Worm (Caenorhabditis elegans): ENCODE results near the gene ule-5.

ule-5 gene

DNA sequence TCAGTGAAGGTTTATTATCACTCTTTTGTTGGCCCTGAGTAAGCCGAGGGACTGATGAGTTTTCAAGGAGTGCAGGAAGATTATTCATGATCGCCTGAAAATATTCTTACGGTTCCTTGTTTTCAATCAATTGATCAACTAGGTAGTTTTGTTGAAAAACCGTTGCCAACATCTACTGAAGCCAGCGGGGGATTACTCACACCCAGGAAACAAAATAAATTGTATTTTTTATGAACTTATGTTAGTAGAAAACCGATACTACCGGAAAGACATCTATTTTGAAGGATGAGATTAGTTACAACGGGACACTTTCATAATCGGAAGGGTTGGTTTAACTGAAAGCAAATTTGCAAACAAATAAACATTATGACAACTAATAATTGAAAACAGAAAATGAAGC, 4.8 kb upstream of the ule-5 start, which contains the start of gene Y62H9A.2:
Gene Y62H9A.2 (minus strand): TSS at position 101 of the 400 bp plus-strand sequence.
- no peak for TF ChIP-seq ama-1 (optimal IDR thresholded peaks at IDR 0.05)
- no peak for TF ChIP-seq aly-1 (tag; optimal IDR thresholded peaks at IDR 0.05)
- TF ChIP-seq tra-4 (tag; optimal IDR thresholded peaks at IDR 0.05), result no peak
- no peak for TF ChIP-seq pes-1 (GFP tag; IDR thresholded peaks at IDR 0.05)
- no peak for TF ChIP-seq scrt-1 (GFP tag; IDR thresholded peaks at IDR 0.05)
- no peak for TF ChIP-seq ets-7 (tag; optimal IDR thresholded peaks at IDR 0.05)
- TF ChIP-seq flt-1 (GFP tag; IDR thresholded peaks at IDR 0.05), result no peak
- TF ChIP-seq hmg-4 (GFP tag; optimal IDR thresholded peaks at IDR 0.05), result no peak
- no peak for TF ChIP-seq ceh-13 (GFP tag; optimal IDR thresholded peaks at IDR 0.05)
- TF ChIP-seq B0310.2 (tag; optimal IDR thresholded peaks at IDR 0.05), result no peak

DNA sequence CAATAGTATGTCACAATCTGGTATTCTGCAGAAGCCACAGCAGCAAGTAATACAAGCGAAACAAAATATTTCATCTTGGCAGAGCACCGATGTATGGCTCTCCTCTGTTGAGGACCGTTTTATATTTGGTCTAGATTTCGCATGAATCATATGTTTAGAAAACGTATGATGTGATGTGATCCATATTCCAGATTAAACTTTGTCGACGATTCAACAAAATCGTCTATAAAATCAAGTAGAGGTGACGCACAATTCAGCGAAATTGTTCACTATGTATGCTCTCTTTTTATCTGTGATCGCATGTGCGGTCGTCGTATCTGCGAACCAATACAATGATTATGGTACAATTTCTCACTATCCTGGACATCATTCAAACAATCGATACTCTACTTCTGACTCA, 3.1 kb upstream of the ule-5 start, which contains the start of the genes Y62H9A.3 and Y62H9A.4:
Gene Y62H9A.3 (minus strand): TSS at position 101 of the 400 bp plus-strand sequence.
Gene Y62H9A.4 (plus strand): TSS at position 256 of the 400 bp plus-strand sequence.
- TF ChIP-seq hmg-4 (GFP tag; optimal IDR thresholded peaks at IDR 0.05), result no peak
- no peak for TF ChIP-seq ama-1 (optimal IDR thresholded peaks at IDR 0.05)
- TF ChIP-seq ceh-36 (tag; optimal IDR thresholded peaks at IDR 0.05), result no peak
- TF ChIP-seq B0310.2 (tag; optimal IDR thresholded peaks at IDR 0.05), result no peak
- TF ChIP-seq ceh-13 (GFP tag; optimal IDR thresholded peaks at IDR 0.05), result no peak

DNA sequence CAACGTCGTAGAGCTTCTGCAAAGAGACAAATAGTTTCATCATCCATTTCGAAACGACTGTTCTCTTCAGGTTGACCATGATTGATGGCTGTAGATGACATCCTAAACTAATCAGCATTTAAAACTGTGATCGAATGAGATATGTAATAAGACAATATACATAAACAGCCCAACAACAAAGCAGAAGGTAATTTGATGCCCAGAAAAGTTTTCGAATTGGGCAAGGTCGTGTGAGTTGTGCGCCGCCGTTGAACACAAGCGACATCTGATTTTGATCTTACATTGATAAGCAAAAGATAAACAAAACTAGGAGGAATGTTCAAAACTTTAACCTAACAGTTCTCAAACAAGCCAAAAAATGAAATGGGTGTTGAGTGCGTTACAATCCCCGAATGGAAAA, 2.6 kb downstream of the ule-5 start, which contains the start of gene Y62H9A.7:
Gene Y62H9A.7 (minus strand): TSS at position 101 of the 400 bp plus-strand sequence.
- TF ChIP-seq tra-4 (tag; optimal IDR thresholded peaks at IDR 0.05), result no peak
- TF ChIP-seq hnd-1 (tag; optimal IDR thresholded peaks at IDR 0.05), result no peak
- no peak for TF ChIP-seq ama-1 (optimal IDR thresholded peaks at IDR 0.05)
- no peak for TF ChIP-seq hmg-4 (GFP tag; optimal IDR thresholded peaks at IDR 0.05)
- TF ChIP-seq scrt-1 (GFP tag; IDR thresholded peaks at IDR 0.05), result no peak
- TF ChIP-seq pes-1 (GFP tag; IDR thresholded peaks at IDR 0.05), result no peak
- no peak for TF ChIP-seq B0310.2 (tag; optimal IDR thresholded peaks at IDR 0.05)
- TF ChIP-seq ceh-13 (GFP tag; optimal IDR thresholded peaks at IDR 0.05), result no peak

DNA sequence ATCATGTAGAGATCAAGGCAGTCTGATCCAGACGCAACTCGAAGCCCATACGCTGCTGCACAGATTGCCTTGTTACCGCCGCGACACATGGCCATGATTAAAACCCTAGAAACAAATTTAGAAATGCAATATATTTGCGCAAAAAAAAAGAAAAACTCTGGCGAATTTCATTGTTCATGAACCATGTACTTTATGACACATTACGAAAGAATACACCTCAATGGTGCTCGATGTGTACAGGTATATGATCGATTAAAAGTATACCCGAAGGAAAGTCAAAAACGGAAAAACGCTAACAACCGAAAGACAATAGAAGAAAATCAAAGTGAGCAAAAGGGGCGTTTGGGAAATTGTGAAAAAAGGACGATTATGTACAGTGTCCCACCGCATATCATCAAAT, 9.4 kb downstream of the ule-5 start, which contains the start of gene Y62H9A.8:
Gene Y62H9A.8 (minus strand): TSS at position 101 of the 400 bp plus-strand sequence.
- TF ChIP-seq scrt-1 (GFP tag; IDR thresholded peaks at IDR 0.05) (no peak), ceh-13 (GFP tag; optimal IDR thresholded peaks at IDR 0.05) (no peak), pes-1 (GFP tag; IDR thresholded peaks at IDR 0.05) (no peak), ceh-36 (tag; optimal IDR thresholded peaks at IDR 0.05) (no peak), tbx-37 (GFP tag; conservative IDR thresholded peaks at IDR 0.05) (no peak), F13C5.2 (tag; optimal IDR thresholded peaks at IDR 0.05) (no peak), hmg-4 (GFP tag; optimal IDR thresholded peaks at IDR 0.05) (no peak), tbx-11 (GFP tag; IDR thresholded peaks at IDR 0.05) (no peak), hnd-1 (tag; optimal IDR thresholded peaks at IDR 0.05) (no peak), tra-4 (tag; optimal IDR thresholded peaks at IDR 0.05) (no peak), hmbx-1 (tag; optimal IDR thresholded peaks at IDR 0.05) (no peak)

DNA sequence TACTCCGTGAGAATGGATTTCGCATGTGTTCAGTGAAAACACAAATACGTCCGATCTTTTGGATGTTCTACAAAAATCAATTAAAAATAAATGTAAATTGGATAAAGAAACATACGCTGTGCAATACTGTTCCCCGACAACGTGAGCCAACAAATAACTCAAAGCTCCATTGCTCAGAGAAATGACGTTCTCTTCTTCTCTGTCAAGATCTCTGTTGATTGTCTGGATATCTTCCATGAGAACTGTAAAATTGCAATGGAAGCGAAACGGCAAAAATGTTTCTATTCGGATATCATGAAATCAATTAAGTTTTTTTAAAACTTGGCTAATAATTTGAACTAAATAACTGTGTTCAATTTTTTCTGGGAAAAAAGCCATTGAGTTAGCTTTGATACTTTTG, 13.8 kb downstream of the ule-5 start:
- no peak for TF ChIP-seq ceh-13 (GFP tag; optimal IDR thresholded peaks at IDR 0.05)
- TF ChIP-seq tbx-11 (GFP tag; IDR thresholded peaks at IDR 0.05), result no peak
- TF ChIP-seq B0310.2 (tag; optimal IDR thresholded peaks at IDR 0.05), result no peak
- TF ChIP-seq hmbx-1 (tag; optimal IDR thresholded peaks at IDR 0.05), result no peak
- no peak for TF ChIP-seq hnd-1 (tag; optimal IDR thresholded peaks at IDR 0.05)
- TF ChIP-seq ets-7 (tag; optimal IDR thresholded peaks at IDR 0.05), result no peak
- TF ChIP-seq aly-1 (tag; optimal IDR thresholded peaks at IDR 0.05), result no peak
- no peak for TF ChIP-seq ama-1 (optimal IDR thresholded peaks at IDR 0.05)
- TF ChIP-seq tra-4 (tag; optimal IDR thresholded peaks at IDR 0.05), result no peak
- no peak for TF ChIP-seq sea-1 (GFP tag; conservative IDR thresholded peaks at IDR 0.05)
- no peak for TF ChIP-seq pes-1 (GFP tag; IDR thresholded peaks at IDR 0.05)
- TF ChIP-seq ceh-36 (tag; optimal IDR thresholded peaks at IDR 0.05), result no peak
- TF ChIP-seq tbx-37 (GFP tag; conservative IDR thresholded peaks at IDR 0.05), result no peak
- TF ChIP-seq F13C5.2 (tag; optimal IDR thresholded peaks at IDR 0.05), result no peak
- no peak for TF ChIP-seq scrt-1 (GFP tag; IDR thresholded peaks at IDR 0.05)
- TF ChIP-seq flt-1 (GFP tag; IDR thresholded peaks at IDR 0.05), result no peak
- no peak for TF ChIP-seq hmg-4 (GFP tag; optimal IDR thresholded peaks at IDR 0.05)

DNA sequence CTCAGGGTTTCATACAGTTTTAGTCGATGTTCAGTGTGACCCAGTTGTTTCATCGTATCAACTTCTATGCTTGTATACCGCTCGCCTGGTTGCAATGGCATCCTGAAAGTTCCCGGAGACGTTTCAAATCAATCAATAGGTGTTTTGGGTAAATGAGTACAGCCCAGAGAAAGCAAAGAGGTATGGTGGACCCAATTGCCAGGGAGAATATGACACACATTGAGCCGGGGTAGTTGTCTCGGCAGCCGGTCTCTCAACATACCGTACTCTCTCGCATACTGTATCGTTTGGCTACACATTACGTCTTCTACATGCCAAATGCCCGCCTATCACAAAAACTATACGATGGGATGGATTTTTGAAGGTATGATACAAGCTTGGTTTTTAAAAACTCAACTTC, 15.1 kb downstream of the ule-5 start, which contains the start of gene Y62H9A.9:
Gene Y62H9A.9 (minus strand): TSS at position 101 of the 400 bp plus-strand sequence.
- TF ChIP-seq scrt-1 (GFP tag; IDR thresholded peaks at IDR 0.05) (no peak), tbx-11 (GFP tag; IDR thresholded peaks at IDR 0.05) (no peak), flt-1 (GFP tag; IDR thresholded peaks at IDR 0.05) (no peak), hmbx-1 (tag; optimal IDR thresholded peaks at IDR 0.05) (no peak), hnd-1 (tag; optimal IDR thresholded peaks at IDR 0.05) (no peak), sea-1 (GFP tag; conservative IDR thresholded peaks at IDR 0.05) (no peak), ama-1 (optimal IDR thresholded peaks at IDR 0.05) (no peak), pes-1 (GFP tag; IDR thresholded peaks at IDR 0.05) (no peak), ets-7 (tag; optimal IDR thresholded peaks at IDR 0.05) (no peak), aly-1 (tag; optimal IDR thresholded peaks at IDR 0.05) (no peak), F13C5.2 (tag; optimal IDR thresholded peaks at IDR 0.05) (no peak), hmg-4 (GFP tag; optimal IDR thresholded peaks at IDR 0.05) (no peak), ceh-13 (GFP tag; optimal IDR thresholded peaks at IDR 0.05) (no peak)

DNA sequence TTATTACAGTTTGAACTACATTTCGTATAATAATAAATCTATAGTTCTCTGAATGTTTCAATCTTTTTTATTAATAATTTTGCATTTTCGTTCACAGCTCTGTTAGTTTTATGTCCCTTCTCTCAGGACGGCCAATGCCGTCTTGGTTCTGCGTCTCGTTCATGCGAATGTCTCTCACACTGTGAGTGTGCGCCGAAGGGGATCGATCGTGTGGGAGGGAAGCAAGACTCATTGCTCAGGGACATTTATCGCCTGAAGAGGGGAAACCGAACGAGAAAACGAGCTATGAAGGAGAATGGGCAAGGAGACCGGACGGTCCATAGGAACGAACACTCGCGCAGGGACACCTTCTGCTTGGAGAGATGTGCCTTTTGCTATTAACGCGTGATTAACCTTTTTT, 16.1 kb downstream of the ule-5 start:
- TF ChIP-seq tra-4 (tag; optimal IDR thresholded peaks at IDR 0.05), result no peak

DNA sequence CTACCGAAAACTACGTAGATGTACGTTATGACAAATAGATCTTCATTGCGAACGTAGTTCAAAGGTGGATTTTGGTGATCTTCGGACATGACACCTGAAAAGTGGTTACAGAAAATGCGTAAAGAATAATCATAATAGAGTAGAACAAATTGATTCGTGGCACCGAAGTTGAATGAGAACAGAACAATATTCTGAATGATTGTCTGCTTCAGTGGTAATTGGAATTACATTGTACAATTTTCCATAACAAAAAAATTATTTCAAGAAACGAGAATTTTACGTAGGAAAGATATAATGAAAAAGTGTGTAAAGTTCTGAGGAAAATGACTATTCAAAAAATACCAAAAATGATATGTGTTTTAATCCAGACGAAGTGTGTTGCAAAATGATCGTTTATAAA, 19.7 kb downstream of the ule-5 start, which contains the start of gene Y62H9A.10:
Gene Y62H9A.10 (minus strand): TSS at position 101 of the 400 bp plus-strand sequence.
- TF ChIP-seq ets-7 (tag; optimal IDR thresholded peaks at IDR 0.05) (no peak), hnd-1 (tag; optimal IDR thresholded peaks at IDR 0.05) (no peak)
